Fruit fly (Drosophila melanogaster) whole organism, embryonic: Measurements from ENCODE around the gene CG7550.
A peak's percentile ranks its signal among the peaks of the same experiment; 100 is the strongest.

Experiments used
- B-H2 ChIP-seq: fragments of 200-800 bp; sonication (Bioruptor generic); optimal IDR thresholded peaks from 2 replicates; lab custom pipeline; 2018; ENCODE audit warnings: missing biosample characterization, mild to moderate bottlenecking, missing genetic modification characterization
- CG10431 ChIP-seq: fragments of 200-800 bp; sonication (Bioruptor generic); optimal IDR thresholded peaks from 3 replicates; lab custom pipeline; 2018; ENCODE audit warnings: missing biosample characterization, mild to moderate bottlenecking, missing genetic modification characterization
- CG11398 ChIP-seq: fragments of 200-800 bp; sonication (Bioruptor generic); optimal IDR thresholded peaks from 2 replicates; lab custom pipeline; 2016; ENCODE audit warnings: missing biosample characterization, missing genetic modification characterization
- CG11695 ChIP-seq: fragments of 200-800 bp; sonication (Bioruptor generic); IDR thresholded peaks from 3 replicates; pipeline ENCODE4 v1.3.6; 2022; ENCODE audit warnings: missing biosample characterization, missing genetic modification characterization
- CG12219 ChIP-seq: fragments of 200-800 bp; sonication (Bioruptor generic); optimal IDR thresholded peaks from 3 replicates; lab custom pipeline; 2018; ENCODE audit warnings: missing biosample characterization, mild to moderate bottlenecking, missing genetic modification characterization
- CG12236 ChIP-seq: fragments of 200-800 bp; sonication (Bioruptor generic); optimal IDR thresholded peaks from 2 replicates; lab custom pipeline; 2016; ENCODE audit warnings: missing biosample characterization, missing genetic modification characterization
- CG12769 ChIP-seq: fragments of 200-800 bp; sonication (Bioruptor generic); optimal IDR thresholded peaks from 2 replicates; lab custom pipeline; 2019; ENCODE audit warnings: missing biosample characterization, mild to moderate bottlenecking, missing genetic modification characterization, moderate library complexity
- CG13624 ChIP-seq: fragments of 200-800 bp; sonication (Bioruptor generic); optimal IDR thresholded peaks from 2 replicates; lab custom pipeline; 2016; ENCODE audit warnings: missing biosample characterization, missing genetic modification characterization
- CG13894 ChIP-seq: fragments of 200-800 bp; sonication (Bioruptor generic); optimal IDR thresholded peaks from 3 replicates; lab custom pipeline; 2018; ENCODE audit warnings: missing biosample characterization, mild to moderate bottlenecking, missing genetic modification characterization, moderate library complexity
- CG14014 ChIP-seq: fragments of 200-800 bp; sonication (Bioruptor generic); IDR thresholded peaks from 2 replicates; pipeline ENCODE4 v1.3.6; 2022; ENCODE audit warnings: missing biosample characterization, missing genetic modification characterization
- CG15269 ChIP-seq: fragments of 200-800 bp; sonication (Bioruptor generic); optimal IDR thresholded peaks from 2 replicates; lab custom pipeline; 2018; ENCODE audit warnings: missing biosample characterization, mild to moderate bottlenecking, missing genetic modification characterization, moderate library complexity
- CG15696 ChIP-seq: fragments of 200-800 bp; sonication (Bioruptor generic); optimal IDR thresholded peaks from 2 replicates; lab custom pipeline; 2019; ENCODE audit warnings: missing biosample characterization, mild to moderate bottlenecking, missing genetic modification characterization, moderate library complexity
- CG1647 ChIP-seq: fragments of 200-800 bp; sonication (Bioruptor generic); optimal IDR thresholded peaks from 3 replicates; lab custom pipeline; 2016; ENCODE audit warnings: missing biosample characterization, missing genetic modification characterization
- CG2120 ChIP-seq: fragments of 200-800 bp; sonication (Bioruptor generic); optimal IDR thresholded peaks from 3 replicates; lab custom pipeline; 2016; ENCODE audit warnings: missing biosample characterization, missing genetic modification characterization
- CG30431 ChIP-seq: fragments of 200-800 bp; sonication (Bioruptor generic); optimal IDR thresholded peaks from 2 replicates; lab custom pipeline; 2017; ENCODE audit warnings: missing biosample characterization, missing genetic modification characterization
- CG3065 ChIP-seq: fragments of 200-800 bp; sonication (Bioruptor generic); optimal IDR thresholded peaks from 2 replicates; lab custom pipeline; 2016; ENCODE audit warnings: missing biosample characterization, missing genetic modification characterization
- CG3163 ChIP-seq: fragments of 200-800 bp; sonication (Bioruptor generic); optimal IDR thresholded peaks from 3 replicates; lab custom pipeline; 2016; ENCODE audit warnings: missing biosample characterization, missing genetic modification characterization
- CG6654 ChIP-seq: fragments of 200-800 bp; sonication (Bioruptor generic); optimal IDR thresholded peaks from 2 replicates; lab custom pipeline; 2017; ENCODE audit warnings: missing biosample characterization, mild to moderate bottlenecking, missing genetic modification characterization
- CG7987 ChIP-seq: fragments of 200-800 bp; sonication (Bioruptor generic); optimal IDR thresholded peaks from 2 replicates; lab custom pipeline; 2018; ENCODE audit warnings: missing biosample characterization, mild to moderate bottlenecking, missing genetic modification characterization, moderate library complexity
- Deaf1 ChIP-seq: fragments of 200-800 bp; optimal IDR thresholded peaks from 3 replicates; lab custom pipeline; 2019; ENCODE audit warnings: missing biosample characterization, mild to moderate bottlenecking, missing genetic modification characterization, moderate library complexity
- Elba2 ChIP-seq: fragments of 200-800 bp; sonication (Bioruptor generic); optimal IDR thresholded peaks from 3 replicates; lab custom pipeline; 2016; ENCODE audit warnings: missing biosample characterization, missing genetic modification characterization
- Fer1 ChIP-seq: fragments of 200-800 bp; sonication (Bioruptor generic); optimal IDR thresholded peaks from 2 replicates; lab custom pipeline; 2017; ENCODE audit warnings: missing biosample characterization, mild to moderate bottlenecking, missing genetic modification characterization
- Gug ChIP-seq: fragments of 200-800 bp; sonication (Bioruptor generic); IDR thresholded peaks from 4 replicates; pipeline ENCODE4 v1.3.6; 2022; ENCODE audit warnings: missing biosample characterization, missing genetic modification characterization
- Jarid2 ChIP-seq: fragments of 200-800 bp; sonication (Bioruptor generic); optimal IDR thresholded peaks from 3 replicates; lab custom pipeline; 2017; ENCODE audit warnings: mild to moderate bottlenecking, missing biosample characterization, missing genetic modification reagents, missing genetic modification characterization
- Lpt ChIP-seq: fragments of >200 bp; optimal IDR thresholded peaks from 2 replicates; lab custom pipeline; 2018; ENCODE audit warnings: missing biosample characterization, missing genetic modification characterization
- Med ChIP-seq: fragments of 200-800 bp; sonication (Bioruptor generic); peaks from one replicate; lab custom pipeline; 2016; ENCODE audit warnings: missing biosample characterization, missing genetic modification characterization, mild to moderate bottlenecking, inconsistent platforms, moderate library complexity
- Meics ChIP-seq: fragments of 200-800 bp; sonication (Bioruptor generic); optimal IDR thresholded peaks from 2 replicates; lab custom pipeline; 2017; ENCODE audit warnings: missing biosample characterization, mild to moderate bottlenecking, missing genetic modification characterization
- Nf-YB ChIP-seq: fragments of 200-800 bp; sonication (Bioruptor generic); optimal IDR thresholded peaks from 3 replicates; lab custom pipeline; 2019; ENCODE audit warnings: missing biosample characterization, mild to moderate bottlenecking, missing genetic modification characterization, moderate library complexity
- Nf-YC ChIP-seq: fragments of 200-800 bp; optimal IDR thresholded peaks from 3 replicates; lab custom pipeline; 2019; ENCODE audit warnings: missing biosample characterization, mild to moderate bottlenecking, missing genetic modification characterization, moderate library complexity
- NfI ChIP-seq: fragments of 200-800 bp; sonication (Bioruptor generic); optimal IDR thresholded peaks from 3 replicates; lab custom pipeline; 2018; ENCODE audit warnings: missing biosample characterization, mild to moderate bottlenecking, missing genetic modification characterization, moderate library complexity
- Rx ChIP-seq: fragments of 200-800 bp; sonication (Bioruptor generic); IDR thresholded peaks from 2 replicates; pipeline ENCODE4 v1.3.6; 2022; ENCODE audit warnings: missing biosample characterization, missing genetic modification characterization
- Taf1 ChIP-seq: fragments of 200-800 bp; sonication (Bioruptor generic); IDR thresholded peaks from 2 replicates; pipeline ENCODE4 v1.3.6; 2022; ENCODE audit warnings: missing biosample characterization, missing genetic modification characterization
- Vsx1 ChIP-seq: fragments of 200-800 bp; sonication (Bioruptor generic); optimal IDR thresholded peaks from 2 replicates; lab custom pipeline; 2017; ENCODE audit warnings: missing biosample characterization, mild to moderate bottlenecking, missing genetic modification characterization, missing genetic modification reagents
- al ChIP-seq: fragments of 200-800 bp; sonication (Bioruptor generic); IDR thresholded peaks from 2 replicates; pipeline ENCODE4 v1.3.6; 2022; ENCODE audit warnings: missing biosample characterization, missing genetic modification characterization
- az2 ChIP-seq: fragments of 200-800 bp; sonication (Bioruptor generic); optimal IDR thresholded peaks from 3 replicates; lab custom pipeline; 2016; ENCODE audit warnings: missing biosample characterization, missing genetic modification characterization
- chn ChIP-seq: fragments of 200-800 bp; sonication (Bioruptor generic); optimal IDR thresholded peaks from 2 replicates; lab custom pipeline; 2016; ENCODE audit warnings: missing biosample characterization, missing genetic modification characterization
- ci ChIP-seq: fragments of 200-800 bp; sonication (Bioruptor generic); IDR thresholded peaks from 3 replicates; pipeline ENCODE4 v1.3.6; 2022; ENCODE audit warnings: missing biosample characterization, missing genetic modification characterization
- dm ChIP-seq: fragments of 200-800 bp; sonication (Bioruptor generic); optimal IDR thresholded peaks from 3 replicates; lab custom pipeline; 2016; ENCODE audit warnings: missing biosample characterization, missing genetic modification characterization
- eve ChIP-seq, 2 experiments: fragments of >200 bp; optimal IDR thresholded peaks; 2 replicates each; lab custom pipeline; 2017; ENCODE audit warnings: missing biosample characterization in 2 of 2, missing genetic modification characterization in 2 of 2
- gcm2 ChIP-seq: fragments of 200-800 bp; sonication (Bioruptor generic); optimal IDR thresholded peaks from 2 replicates; lab custom pipeline; 2016; ENCODE audit warnings: missing biosample characterization, missing genetic modification characterization
- grau ChIP-seq: fragments of 200-800 bp; optimal IDR thresholded peaks from 3 replicates; lab custom pipeline; 2019; ENCODE audit warnings: missing biosample characterization, mild to moderate bottlenecking, missing genetic modification characterization, moderate library complexity
- gro ChIP-seq: fragments of 200-800 bp; sonication (Bioruptor generic); optimal IDR thresholded peaks from 2 replicates; lab custom pipeline; 2016; ENCODE audit warnings: missing biosample characterization, missing genetic modification characterization
- her ChIP-seq: fragments of 200-800 bp; sonication (Bioruptor generic); optimal IDR thresholded peaks from 2 replicates; lab custom pipeline; 2016; ENCODE audit warnings: missing biosample characterization, missing genetic modification characterization
- lilli ChIP-seq: fragments of 200-800 bp; sonication (Bioruptor generic); optimal IDR thresholded peaks from 3 replicates; lab custom pipeline; 2016; ENCODE audit warnings: missing biosample characterization, missing genetic modification characterization
- maf-S ChIP-seq: fragments of 200-800 bp; sonication (Bioruptor generic); optimal IDR thresholded peaks from 2 replicates; lab custom pipeline; 2016; ENCODE audit warnings: missing biosample characterization, missing genetic modification characterization
- mirr ChIP-seq: fragments of 200-800 bp; sonication (Bioruptor generic); optimal IDR thresholded peaks from 3 replicates; lab custom pipeline; 2018; ENCODE audit warnings: missing biosample characterization, mild to moderate bottlenecking, missing genetic modification characterization
- oc ChIP-seq: fragments of 200-800 bp; sonication (Bioruptor generic); optimal IDR thresholded peaks from 2 replicates; lab custom pipeline; 2018; ENCODE audit warnings: missing biosample characterization, mild to moderate bottlenecking, missing genetic modification characterization, moderate library complexity
- pros ChIP-seq: fragments of 200-800 bp; sonication (Bioruptor generic); optimal IDR thresholded peaks from 3 replicates; lab custom pipeline; 2019; ENCODE audit warnings: missing biosample characterization, mild to moderate bottlenecking, missing genetic modification characterization, moderate library complexity
- rib ChIP-seq: fragments of 200-800 bp; sonication (Bioruptor generic); IDR thresholded peaks from 2 replicates; pipeline ENCODE4 v1.3.6; 2022; ENCODE audit warnings: missing biosample characterization, missing genetic modification characterization
- shn ChIP-seq: fragments of 200-800 bp; sonication (Bioruptor generic); optimal IDR thresholded peaks from 3 replicates; lab custom pipeline; 2016; ENCODE audit warnings: missing biosample characterization, missing genetic modification characterization
- sr ChIP-seq: fragments of 200-800 bp; sonication (Bioruptor generic); IDR thresholded peaks from 3 replicates; pipeline ENCODE4 v1.3.6; 2022; ENCODE audit warnings: missing biosample characterization, missing genetic modification characterization
- zfh1 ChIP-seq: fragments of 200-800 bp; sonication (Bioruptor generic); IDR thresholded peaks from 3 replicates; pipeline ENCODE4 v1.3.6; 2022; ENCODE audit warnings: missing biosample characterization, missing genetic modification characterization

The CG7550 gene

dm6 chr3L:8077207-8077606, 47.1 kb downstream of the CG7550 start (continued):
- TF ChIP-seq az2 (no peak), CG15269 (tag; lab: Kevin White, UChicago) (peak; percentile 46), CG13624 (GFP tag; lab: Kevin White, UChicago) (no peak), her (GFP tag; lab: Kevin White, UChicago) (no peak), rib (GFP tag; lab: Robert Waterston, UW) (0 out of 2 replicates have a peak, but pooled peaks have one; percentile 24), Deaf1 (peak; percentile 43), CG2120 (GFP tag; lab: Kevin White, UChicago) (peak; percentile 17), Med (GFP tag; lab: Kevin White, UChicago) (peak; percentile 84), dm (no peak), CG12219 (GFP tag; lab: Kevin White, UChicago) (no peak), pros (GFP tag; lab: Kevin White, UChicago) (no peak), Meics (GFP tag; lab: Kevin White, UChicago) (no peak), CG10431 (GFP tag; lab: Kevin White, UChicago) (no peak), Jarid2 (peak; percentile 95), ci (GFP tag; lab: Robert Waterston, UW) (peak; percentile 58; the same call in 2 of the 3 replicates), Lpt (GFP tag; lab: Kevin White, UChicago) (no peak), CG3163 (peak; percentile 96), CG14014 (GFP tag; lab: Robert Waterston, UW) (no peak), chn (GFP tag; lab: Kevin White, UChicago) (no peak), CG7987 (GFP tag; lab: Kevin White, UChicago) (peak; percentile 19), NfI (no peak), gro (GFP tag; lab: Kevin White, UChicago) (peak; percentile 59), al (GFP tag; lab: Robert Waterston, UW) (no peak), CG6654 (GFP tag; lab: Kevin White, UChicago) (no peak), Vsx1 (GFP tag; lab: Kevin White, UChicago) (peak; percentile 31), Fer1 (GFP tag; lab: Kevin White, UChicago) (peak; percentile 20), CG11398 (no peak), CG11695 (GFP tag; lab: Robert Waterston, UW) (no peak), sr (GFP tag; lab: Robert Waterston, UW) (peak; percentile 27; the same call in 1 of the 3 replicates), CG15696 (tag; lab: Kevin White, UChicago) (no peak), mirr (GFP tag; lab: Kevin White, UChicago) (peak; percentile 16), eve (GFP tag; optimal IDR thresholded peaks at IDR 0.05; lab: Kevin White, UChicago) (no peak), CG13894 (tag; lab: Kevin White, UChicago) (peak; percentile 34), Nf-YB (peak; percentile 25), CG12769 (tag; lab: Kevin White, UChicago) (peak; percentile 43), oc (tag; lab: Kevin White, UChicago) (peak; percentile 18), gcm2 (GFP tag; lab: Kevin White, UChicago) (no peak), CG1647 (no peak), grau (tag; lab: Kevin White, UChicago) (peak; percentile 10), B-H2 (GFP tag; lab: Kevin White, UChicago) (no peak), Elba2 (GFP tag; lab: Kevin White, UChicago) (no peak), CG3065 (no peak), CG30431 (no peak), Rx (GFP tag; lab: Robert Waterston, UW) (no peak), Gug (no peak), CG12236 (GFP tag; lab: Kevin White, UChicago) (no peak), zfh1 (GFP tag; lab: Robert Waterston, UW) (0 out of 3 replicates have a peak, but pooled peaks have one; percentile 12), Taf1 (GFP tag; lab: Robert Waterston, UW) (no peak), shn (no peak), Nf-YC (tag; lab: Kevin White, UChicago) (peak; percentile 39), lilli (peak; percentile 16), maf-S (no peak)
